Worm (Caenorhabditis elegans) whole organism, late embryonic: ENCODE measurements around the gene VB0395L.1.

Experiments
- ama-1 ChIP-seq: fragments of 150-350 bp; optimal IDR thresholded peaks from 2 replicates; lab custom pipeline; 2014
- fkh-10 ChIP-seq: fragments of 150-350 bp; optimal IDR thresholded peaks from 2 replicates; lab custom pipeline; 2014; ENCODE audit warnings: missing biosample characterization, missing genetic modification reagents, missing genetic modification characterization
- gmeb-2 ChIP-seq: sonication (generic microtip); optimal IDR thresholded peaks from 2 replicates; lab custom pipeline; 2016; ENCODE audit warnings: missing genetic modification characterization, inconsistent platforms, missing compliant biosample characterization
- lin-11 ChIP-seq: fragments of 200-800 bp; sonication (Bioruptor generic); optimal IDR thresholded peaks from 2 replicates; lab custom pipeline; 2018; ENCODE audit warnings: mild to moderate bottlenecking, missing genetic modification characterization, missing compliant biosample characterization
- npax-4 ChIP-seq: sonication (generic microtip); optimal IDR thresholded peaks from 2 replicates; lab custom pipeline; 2016; ENCODE audit warnings: missing genetic modification characterization, missing compliant biosample characterization
- odd-2 ChIP-seq: sonication (generic microtip); optimal IDR thresholded peaks from 2 replicates; lab custom pipeline; 2017; ENCODE audit warnings: antibody characterized with exemption, mild to moderate bottlenecking, missing genetic modification characterization, missing compliant biosample characterization
- pha-4 ChIP-seq: fragments of 150-350 bp; optimal IDR thresholded peaks from 2 replicates; lab custom pipeline; 2018; ENCODE audit warnings: missing biosample characterization, missing genetic modification reagents, missing genetic modification characterization
- rnt-1 ChIP-seq: sonication (generic microtip); optimal IDR thresholded peaks from 2 replicates; lab custom pipeline; 2016; ENCODE audit warnings: missing genetic modification characterization, missing compliant biosample characterization
- tbx-2 ChIP-seq: sonication (generic microtip); optimal IDR thresholded peaks from 2 replicates; lab custom pipeline; 2016; ENCODE audit warnings: missing genetic modification characterization, missing compliant biosample characterization

DNA sequence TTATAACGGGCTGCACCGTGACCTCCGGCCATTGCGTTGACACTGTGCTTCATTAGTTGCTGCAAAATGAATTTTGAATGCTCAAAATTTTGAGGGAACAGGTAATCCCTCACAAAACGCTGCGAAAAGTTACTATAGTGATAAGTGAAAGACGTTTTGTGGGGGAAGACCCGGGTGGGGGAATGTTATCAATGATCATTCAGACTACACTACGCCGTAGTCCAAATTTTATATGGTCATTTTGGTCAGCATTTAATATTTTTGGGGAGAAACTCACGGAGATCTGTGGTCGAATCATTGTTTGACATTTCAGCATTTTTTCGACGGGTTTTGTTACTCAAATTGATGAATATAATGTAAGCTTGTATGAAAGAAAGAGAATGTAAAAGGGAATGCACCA lies 22.4 kb upstream of the VB0395L.1 start:
- TF ChIP-seq lin-11 (tag; lab: Kevin White, UChicago), result no peak
- TF ChIP-seq ama-1 (lab: Kevin White, UChicago), result no peak
- TF ChIP-seq gmeb-2 (tag; lab: Kevin White, UChicago), result no peak
- TF ChIP-seq pha-4 (tag; lab: Kevin White, UChicago), result no peak
- no peak for TF ChIP-seq odd-2 (tag; lab: Kevin White, UChicago)
- TF ChIP-seq npax-4 (tag; lab: Kevin White, UChicago), result no peak
- no peak for TF ChIP-seq rnt-1 (tag; lab: Kevin White, UChicago)
- TF ChIP-seq fkh-10, result no peak
- TF ChIP-seq tbx-2, result no peak
